Worm (Caenorhabditis elegans) whole organism, L2 larva: ENCODE results near the gene C16B8.2.

ENCODE experiments used
- F13H6.1 ChIP-seq: sonication (generic microtip); optimal IDR thresholded peaks from 2 replicates; lab custom pipeline; 2016; ENCODE audit warnings: missing genetic modification characterization, missing compliant biosample characterization
- R02D3.7 ChIP-seq: fragments of 150-350 bp; optimal IDR thresholded peaks from 2 replicates; lab custom pipeline; 2014; ENCODE audit warnings: missing biosample characterization, missing genetic modification characterization
- Y55F3AM.14 ChIP-seq: fragments of 200-800 bp; sonication (Bioruptor generic); optimal IDR thresholded peaks from 2 replicates; lab custom pipeline; 2018; ENCODE audit warnings: mild to moderate bottlenecking, missing genetic modification characterization, missing compliant biosample characterization
- ZK546.5 ChIP-seq: sonication (generic microtip); optimal IDR thresholded peaks from 2 replicates; lab custom pipeline; 2017; ENCODE audit warnings: missing biosample characterization, missing genetic modification characterization
- aly-2 ChIP-seq: fragments of 150-350 bp; optimal IDR thresholded peaks from 2 replicates; lab custom pipeline; 2014; ENCODE audit warnings: missing biosample characterization, missing genetic modification characterization
- ama-1 ChIP-seq: fragments of 150-350 bp; optimal IDR thresholded peaks from 2 replicates; lab custom pipeline; 2018; ENCODE audit warnings: inconsistent platforms
- egl-27 ChIP-seq: sonication (generic microtip); optimal IDR thresholded peaks from 3 replicates; lab custom pipeline; 2017; ENCODE audit warnings: missing biosample characterization, missing genetic modification reagents, missing genetic modification characterization
- elt-1 ChIP-seq: fragments of 150-350 bp; optimal IDR thresholded peaks from 2 replicates; lab custom pipeline; 2014; ENCODE audit warnings: missing biosample characterization, missing genetic modification characterization
- elt-3 ChIP-seq: sonication (generic microtip); optimal IDR thresholded peaks from 2 replicates; lab custom pipeline; 2017; ENCODE audit warnings: missing biosample characterization, missing genetic modification characterization
- fos-1 ChIP-seq: fragments of 150-350 bp; optimal IDR thresholded peaks from 2 replicates; lab custom pipeline; 2014; ENCODE audit warnings: missing biosample characterization, missing genetic modification characterization
- gmeb-1 ChIP-seq: fragments of 150-350 bp; optimal IDR thresholded peaks from 2 replicates; lab custom pipeline; 2014; ENCODE audit warnings: missing biosample characterization, missing genetic modification characterization
- lin-11 ChIP-seq: fragments of 150-350 bp; sonication (generic microtip); optimal IDR thresholded peaks from 2 replicates; lab custom pipeline; 2014; ENCODE audit warnings: missing biosample characterization, missing genetic modification characterization, inconsistent platforms, mixed read lengths
- lin-39 ChIP-seq: fragments of 150-350 bp; optimal IDR thresholded peaks from 2 replicates; lab custom pipeline; 2014; ENCODE audit warnings: missing biosample characterization, missing genetic modification reagents, missing genetic modification characterization
- lsy-2 ChIP-seq, 2 experiments: fragments of 150-350 bp in 1 of 2; sonication (generic microtip) in 1 of 2; optimal IDR thresholded peaks; 2 replicates each; lab custom pipeline; 2014 to 2017; ENCODE audit warnings: missing biosample characterization in 2 of 2, missing genetic modification characterization in 2 of 2
- mab-5 ChIP-seq: fragments of 150-350 bp; optimal IDR thresholded peaks from 2 replicates; lab custom pipeline; 2014; ENCODE audit warnings: missing biosample characterization, missing genetic modification characterization
- nhr-10 ChIP-seq: sonication (generic microtip); optimal IDR thresholded peaks from 2 replicates; lab custom pipeline; 2017; ENCODE audit warnings: missing biosample characterization, missing genetic modification characterization
- nhr-11 ChIP-seq: fragments of 150-350 bp; optimal IDR thresholded peaks from 2 replicates; lab custom pipeline; 2014; ENCODE audit warnings: missing biosample characterization, missing genetic modification characterization
- nhr-12 ChIP-seq: fragments of 150-350 bp; optimal IDR thresholded peaks from 2 replicates; lab custom pipeline; 2014; ENCODE audit warnings: missing biosample characterization, missing genetic modification characterization
- nhr-129 ChIP-seq: fragments of 150-350 bp; optimal IDR thresholded peaks from 2 replicates; lab custom pipeline; 2014; ENCODE audit warnings: missing biosample characterization, missing genetic modification characterization
- nhr-23 ChIP-seq: fragments of 150-350 bp; optimal IDR thresholded peaks from 2 replicates; lab custom pipeline; 2014; ENCODE audit warnings: missing biosample characterization, missing genetic modification reagents, missing genetic modification characterization
- nhr-237 ChIP-seq: fragments of 150-350 bp; optimal IDR thresholded peaks from 2 replicates; lab custom pipeline; 2014; ENCODE audit warnings: missing biosample characterization, missing genetic modification characterization
- nhr-25 ChIP-seq: fragments of 150-350 bp; sonication (generic microtip); optimal IDR thresholded peaks from 3 replicates; lab custom pipeline; 2014; ENCODE audit warnings: missing biosample characterization, missing genetic modification characterization
- nhr-6 ChIP-seq: fragments of 150-350 bp; optimal IDR thresholded peaks from 2 replicates; lab custom pipeline; 2014; ENCODE audit warnings: missing biosample characterization, missing genetic modification characterization
- nhr-77 ChIP-seq: fragments of 150-350 bp; optimal IDR thresholded peaks from 2 replicates; lab custom pipeline; 2014; ENCODE audit warnings: missing biosample characterization, missing genetic modification characterization
- peb-1 ChIP-seq: fragments of 150-350 bp; optimal IDR thresholded peaks from 2 replicates; lab custom pipeline; 2014; ENCODE audit warnings: missing biosample characterization, missing genetic modification characterization
- sem-4 ChIP-seq: fragments of 150-350 bp; optimal IDR thresholded peaks from 2 replicates; lab custom pipeline; 2014; ENCODE audit warnings: missing biosample characterization, missing genetic modification reagents, missing genetic modification characterization
- sma-3 ChIP-seq: sonication (generic microtip); optimal IDR thresholded peaks from 2 replicates; lab custom pipeline; 2016; ENCODE audit warnings: missing genetic modification reagents, missing genetic modification characterization, missing compliant biosample characterization
- sma-9 ChIP-seq, 2 experiments: fragments of 150-350 bp in 1 of 2; sonication (generic microtip) in 1 of 2; optimal IDR thresholded peaks; 2 replicates each; lab custom pipeline; 2014 to 2016; ENCODE audit warnings: missing genetic modification characterization in 2 of 2, mild to moderate bottlenecking in 1 of 2, missing biosample characterization in 1 of 2, missing compliant biosample characterization in 1 of 2, missing genetic modification reagents in 1 of 2, moderate library complexity in 1 of 2
- snpc-4 ChIP-seq: fragments of 150-350 bp; optimal IDR thresholded peaks from 2 replicates; lab custom pipeline; 2014; ENCODE audit warnings: missing biosample characterization, missing genetic modification characterization
- unc-39 ChIP-seq: fragments of 150-350 bp; optimal IDR thresholded peaks from 2 replicates; lab custom pipeline; 2014; ENCODE audit warnings: missing biosample characterization, missing genetic modification characterization
- unc-55 ChIP-seq: fragments of 150-350 bp; sonication (generic microtip); optimal IDR thresholded peaks from 3 replicates; lab custom pipeline; 2014; ENCODE audit warnings: missing biosample characterization, missing genetic modification reagents, missing genetic modification characterization
- unc-62 ChIP-seq: fragments of 150-350 bp; optimal IDR thresholded peaks from 2 replicates; lab custom pipeline; 2014; ENCODE audit warnings: missing biosample characterization, missing genetic modification reagents, missing genetic modification characterization
- zag-1 ChIP-seq: fragments of 150-350 bp; optimal IDR thresholded peaks from 2 replicates; lab custom pipeline; 2014; ENCODE audit warnings: missing biosample characterization, missing genetic modification characterization
- ztf-1 ChIP-seq: fragments of 200-800 bp; sonication (Bioruptor generic); conservative IDR thresholded peaks from 2 replicates; pipeline ENCODE4 v1.3.6; 2022; ENCODE audit warnings: missing genetic modification characterization, missing compliant biosample characterization
- ztf-11 ChIP-seq: sonication (generic microtip); optimal IDR thresholded peaks from 2 replicates; lab custom pipeline; 2017; ENCODE audit warnings: missing biosample characterization, missing genetic modification characterization
- ztf-4 ChIP-seq: fragments of 150-350 bp; optimal IDR thresholded peaks from 2 replicates; lab custom pipeline; 2014; ENCODE audit warnings: missing biosample characterization, missing genetic modification characterization

Gene C16B8.2

ce11 chrX:3925776-3926175 is 40.5 kb downstream of the C16B8.2 start, which contains the start of gene T22B2.1:
Gene T22B2.1 (plus strand): TSS chrX:3926076.
- TF ChIP-seq peb-1 (tag; lab: Kevin White, UChicago) (no peak), ZK546.5 (tag; lab: Kevin White, UChicago) (no peak), elt-3 (tag; lab: Kevin White, UChicago) (no peak), nhr-23 (tag; lab: Kevin White, UChicago) (no peak), gmeb-1 (no peak), snpc-4 (tag; lab: Kevin White, UChicago) (no peak), mab-5 (no peak)
- TF ChIP-seq, all 48 proteins: peak for 0

DNA sequence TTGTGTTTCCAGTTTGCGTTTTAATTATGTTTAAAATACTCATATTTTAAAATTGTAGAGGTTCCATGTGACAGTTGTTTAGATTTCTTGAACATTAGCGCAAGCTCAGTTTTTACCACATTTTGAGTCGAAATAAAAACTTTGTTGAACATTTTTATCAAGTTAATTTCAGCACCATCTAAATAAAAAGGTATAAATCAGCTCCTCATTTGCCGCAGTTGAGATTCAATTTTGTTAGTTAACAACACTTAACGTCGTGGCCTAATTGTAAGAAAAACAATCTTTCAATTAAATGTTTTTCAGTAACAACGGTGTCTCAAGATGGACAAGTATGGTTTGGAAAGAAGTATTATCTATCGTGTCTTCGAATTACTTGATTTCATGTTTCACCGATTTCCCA is 45.5 kb downstream of the C16B8.2 start:
- TF ChIP-seq ztf-11: no peak
- TF ChIP-seq zag-1 (tag; lab: Kevin White, UChicago): no peak
- no peak for TF ChIP-seq elt-3 (tag; lab: Kevin White, UChicago)
- TF ChIP-seq nhr-237 (tag; lab: Kevin White, UChicago): no peak
- no peak for TF ChIP-seq nhr-77
- no peak for TF ChIP-seq sma-3
- no peak for TF ChIP-seq sem-4 (tag; lab: Kevin White, UChicago)
- TF ChIP-seq Y55F3AM.14 (GFP tag; lab: Kevin White, UChicago): no peak
- TF ChIP-seq fos-1 (tag; lab: Kevin White, UChicago): no peak
- TF ChIP-seq F13H6.1 (tag; lab: Kevin White, UChicago): no peak
- TF ChIP-seq elt-1 (tag; lab: Kevin White, UChicago): no peak
- TF ChIP-seq unc-62: no peak
- TF ChIP-seq lsy-2 (tag; optimal IDR thresholded peaks at IDR 0.05; lab: Kevin White, UChicago): no peak
- no peak for TF ChIP-seq ztf-1 (GFP tag; lab: Robert Waterston, UW)
- TF ChIP-seq gmeb-1: no peak
- TF ChIP-seq lin-11: no peak

- TF ChIP-seq nhr-11 (tag; lab: Kevin White, UChicago) (no peak), ztf-4 (no peak), sma-9 (GFP tag; optimal IDR thresholded peaks at IDR 0.05; lab: Kevin White, UChicago) (no peak), sma-9 (tag; optimal IDR thresholded peaks at IDR 0.05; lab: Kevin White, UChicago) (no peak), ztf-1 (GFP tag; lab: Robert Waterston, UW) (no peak), lin-11 (no peak), ama-1 (lab: Kevin White, UChicago) (no peak), sem-4 (tag; lab: Kevin White, UChicago) (no peak), unc-39 (tag; lab: Kevin White, UChicago) (no peak), lin-39 (tag; lab: Kevin White, UChicago) (no peak), aly-2 (tag; lab: Kevin White, UChicago) (no peak), ztf-11 (no peak), unc-55 (GFP tag; lab: Kevin White, UChicago) (no peak), ZK546.5 (tag; lab: Kevin White, UChicago) (no peak), zag-1 (tag; lab: Kevin White, UChicago) (no peak), nhr-10 (tag; lab: Kevin White, UChicago) (no peak), mab-5 (no peak), R02D3.7 (tag; lab: Kevin White, UChicago) (no peak)
Measured at ce11 chrX:3920101-3920500, 46.1 kb downstream of the C16B8.2 start, which contains the start of gene T22B2.2. Gene T22B2.2 (plus strand): TSS chrX:3920401.

ce11 chrX:3919689-3920088 is 46.5 kb downstream of the C16B8.2 start:
- TF ChIP-seq elt-1 (tag; lab: Kevin White, UChicago) (no peak), ZK546.5 (tag; lab: Kevin White, UChicago) (no peak), nhr-12 (no peak), zag-1 (tag; lab: Kevin White, UChicago) (no peak), nhr-25 (tag; lab: Kevin White, UChicago) (no peak), nhr-237 (tag; lab: Kevin White, UChicago) (no peak), ztf-11 (no peak), ztf-4 (no peak), ztf-1 (GFP tag; lab: Robert Waterston, UW) (no peak), gmeb-1 (no peak), nhr-6 (tag; lab: Kevin White, UChicago) (no peak), sem-4 (tag; lab: Kevin White, UChicago) (no peak), nhr-23 (tag; lab: Kevin White, UChicago) (no peak), unc-39 (tag; lab: Kevin White, UChicago) (no peak), egl-27 (tag; lab: Kevin White, UChicago) (no peak), peb-1 (tag; lab: Kevin White, UChicago) (no peak), fos-1 (tag; lab: Kevin White, UChicago) (no peak), nhr-77 (no peak), nhr-129 (tag; lab: Kevin White, UChicago) (no peak), unc-55 (GFP tag; lab: Kevin White, UChicago) (no peak)
